Fruit fly (Drosophila melanogaster) whole organism, embryonic: ENCODE measurements around the gene GstZ1.

Experiments
- Atf-2 ChIP-seq: fragments of 200-800 bp; sonication (Bioruptor generic); optimal IDR thresholded peaks from 2 replicates; lab custom pipeline; 2016; ENCODE audit warnings: missing biosample characterization, missing genetic modification characterization
- B-H2 ChIP-seq: fragments of 200-800 bp; sonication (Bioruptor generic); optimal IDR thresholded peaks from 2 replicates; lab custom pipeline; 2018; ENCODE audit warnings: missing biosample characterization, mild to moderate bottlenecking, missing genetic modification characterization
- BEAF-32 ChIP-seq: fragments of 200-800 bp; sonication (Bioruptor generic); optimal IDR thresholded peaks from 3 replicates; lab custom pipeline; 2017; ENCODE audit warnings: missing biosample characterization, missing genetic modification characterization, mild to moderate bottlenecking, moderate library complexity, missing genetic modification reagents
- Blimp-1 ChIP-seq: fragments of 200-800 bp; sonication (Bioruptor generic); optimal IDR thresholded peaks from 3 replicates; lab custom pipeline; 2018; ENCODE audit warnings: missing biosample characterization, missing genetic modification characterization, mild to moderate bottlenecking, moderate library complexity, missing genetic modification reagents
- CG10209 ChIP-seq: fragments of 200-800 bp; sonication (Bioruptor generic); optimal IDR thresholded peaks from 3 replicates; lab custom pipeline; 2017; ENCODE audit warnings: missing biosample characterization, mild to moderate bottlenecking, missing genetic modification characterization, missing genetic modification reagents
- CG10366 ChIP-seq: fragments of 200-800 bp; sonication (Bioruptor generic); IDR thresholded peaks from 2 replicates; pipeline ENCODE4 v1.3.6; 2022; ENCODE audit warnings: missing biosample characterization, missing genetic modification characterization
- CG10431 ChIP-seq: fragments of 200-800 bp; sonication (Bioruptor generic); optimal IDR thresholded peaks from 3 replicates; lab custom pipeline; 2018; ENCODE audit warnings: missing biosample characterization, mild to moderate bottlenecking, missing genetic modification characterization
- CG12299 ChIP-seq: fragments of 200-800 bp; sonication (Bioruptor generic); optimal IDR thresholded peaks from 2 replicates; lab custom pipeline; 2018; ENCODE audit warnings: missing biosample characterization, mild to moderate bottlenecking, missing genetic modification characterization
- CG12769 ChIP-seq: fragments of 200-800 bp; sonication (Bioruptor generic); optimal IDR thresholded peaks from 2 replicates; lab custom pipeline; 2019; ENCODE audit warnings: missing biosample characterization, mild to moderate bottlenecking, missing genetic modification characterization, moderate library complexity
- CG13624 ChIP-seq: fragments of 200-800 bp; sonication (Bioruptor generic); optimal IDR thresholded peaks from 2 replicates; lab custom pipeline; 2016; ENCODE audit warnings: missing biosample characterization, missing genetic modification characterization
- CG16863 ChIP-seq: fragments of 200-800 bp; sonication (Bioruptor generic); optimal IDR thresholded peaks from 3 replicates; lab custom pipeline; 2016; ENCODE audit warnings: missing biosample characterization, missing genetic modification characterization
- CG2129 ChIP-seq: fragments of 200-800 bp; sonication (Bioruptor generic); IDR thresholded peaks from 2 replicates; pipeline ENCODE4 v1.3.6; 2022; ENCODE audit warnings: missing biosample characterization, missing genetic modification characterization; ENCODE audit not compliant: partially characterized antibody
- CG2712 ChIP-seq: fragments of 200-800 bp; optimal IDR thresholded peaks from 3 replicates; lab custom pipeline; 2019; ENCODE audit warnings: missing biosample characterization, mild to moderate bottlenecking, missing genetic modification characterization, moderate library complexity
- CG30020 ChIP-seq: fragments of 200-800 bp; optimal IDR thresholded peaks from 2 replicates; lab custom pipeline; 2019; ENCODE audit warnings: missing biosample characterization, mild to moderate bottlenecking, missing genetic modification characterization, moderate library complexity
- CG4730 ChIP-seq: fragments of 200-800 bp; sonication (Bioruptor generic); IDR thresholded peaks from 2 replicates; pipeline ENCODE4 v1.3.6; 2022; ENCODE audit warnings: missing biosample characterization, missing genetic modification characterization
- CG4820 ChIP-seq: fragments of 200-800 bp; sonication (Bioruptor generic); optimal IDR thresholded peaks from 3 replicates; lab custom pipeline; 2016; ENCODE audit warnings: missing biosample characterization, missing genetic modification characterization
- CG6175 ChIP-seq: fragments of 200-800 bp; sonication (Bioruptor generic); IDR thresholded peaks from 3 replicates; pipeline ENCODE4 v1.3.6; 2022; ENCODE audit warnings: missing biosample characterization, missing genetic modification characterization
- CG6254 ChIP-seq: fragments of 200-800 bp; sonication (Bioruptor generic); optimal IDR thresholded peaks from 3 replicates; lab custom pipeline; 2017; ENCODE audit warnings: mild to moderate bottlenecking, missing biosample characterization, missing genetic modification reagents, missing genetic modification characterization
- CG7839 ChIP-seq: fragments of 200-800 bp; sonication (Bioruptor generic); optimal IDR thresholded peaks from 3 replicates; lab custom pipeline; 2018; ENCODE audit warnings: missing biosample characterization, mild to moderate bottlenecking, missing genetic modification characterization, moderate library complexity
- CG7928 ChIP-seq: fragments of 200-800 bp; sonication (Bioruptor generic); optimal IDR thresholded peaks from 2 replicates; lab custom pipeline; 2017; ENCODE audit warnings: missing biosample characterization, mild to moderate bottlenecking, missing genetic modification characterization
- CG9932 ChIP-seq: fragments of 200-800 bp; sonication (Bioruptor generic); IDR thresholded peaks from 2 replicates; pipeline ENCODE4 v1.3.6; 2022; ENCODE audit warnings: missing biosample characterization, missing genetic modification characterization
- CTCF ChIP-seq: fragments of 200-800 bp; sonication (Bioruptor generic); optimal IDR thresholded peaks from 2 replicates; lab custom pipeline; 2017; ENCODE audit warnings: missing biosample characterization, mild to moderate bottlenecking, missing genetic modification characterization, moderate library complexity
- Dad ChIP-seq: fragments of 200-800 bp; sonication (Bioruptor generic); optimal IDR thresholded peaks from 3 replicates; lab custom pipeline; 2016; ENCODE audit warnings: missing biosample characterization, missing genetic modification characterization
- Dp ChIP-seq: fragments of 200-800 bp; sonication (Bioruptor generic); optimal IDR thresholded peaks from 2 replicates; lab custom pipeline; 2018; ENCODE audit warnings: missing biosample characterization, mild to moderate bottlenecking, missing genetic modification characterization, moderate library complexity
- Dref ChIP-seq: fragments of 200-800 bp; sonication (Bioruptor generic); IDR thresholded peaks from 2 replicates; pipeline ENCODE4 v1.3.6; 2022; ENCODE audit warnings: missing biosample characterization, missing genetic modification characterization
- HHEX ChIP-seq: fragments of 200-800 bp; sonication (Bioruptor generic); optimal IDR thresholded peaks from 3 replicates; lab custom pipeline; 2017; ENCODE audit warnings: missing biosample characterization, mild to moderate bottlenecking, missing genetic modification characterization, missing genetic modification reagents
- Hmr ChIP-seq: fragments of 200-800 bp; sonication (Bioruptor generic); optimal IDR thresholded peaks from 3 replicates; lab custom pipeline; 2017; ENCODE audit warnings: mild to moderate bottlenecking, missing biosample characterization, missing genetic modification reagents, missing genetic modification characterization
- Hr3 ChIP-seq: fragments of 200-800 bp; sonication (Bioruptor generic); optimal IDR thresholded peaks from 3 replicates; lab custom pipeline; 2016; ENCODE audit warnings: missing biosample characterization, missing genetic modification characterization
- NC2α ChIP-seq: fragments of 200-800 bp; sonication (Bioruptor generic); optimal IDR thresholded peaks from 2 replicates; lab custom pipeline; 2016; ENCODE audit warnings: missing biosample characterization, missing genetic modification characterization
- Nf-YA ChIP-seq: fragments of 200-800 bp; sonication (Bioruptor generic); IDR thresholded peaks from 2 replicates; pipeline ENCODE4 v1.3.6; 2022; ENCODE audit warnings: missing biosample characterization, missing genetic modification characterization
- Pdp1 ChIP-seq, 2 experiments: fragments of 200-800 bp; sonication (Bioruptor generic); optimal IDR thresholded peaks; 3 replicates each; lab custom pipeline; 2016; ENCODE audit warnings: missing biosample characterization in 2 of 2, missing genetic modification characterization in 2 of 2, mild to moderate bottlenecking in 1 of 2, moderate library complexity in 1 of 2
- Scr ChIP-seq: fragments of 200-800 bp; sonication (Bioruptor generic); IDR thresholded peaks from 2 replicates; pipeline ENCODE4 v1.3.6; 2022; ENCODE audit warnings: missing biosample characterization, missing genetic modification characterization; ENCODE audit not compliant: partially characterized antibody
- ato ChIP-seq: fragments of 200-800 bp; sonication (Bioruptor generic); IDR thresholded peaks from 2 replicates; pipeline ENCODE4 v1.3.6; 2022; ENCODE audit warnings: missing biosample characterization, missing genetic modification characterization; ENCODE audit not compliant: partially characterized antibody
- dimm ChIP-seq: fragments of 200-800 bp; sonication (Bioruptor generic); IDR thresholded peaks from 2 replicates; pipeline ENCODE4 v1.3.6; 2022; ENCODE audit warnings: missing biosample characterization, missing genetic modification characterization
- gfzf ChIP-seq: fragments of 200-800 bp; sonication (Bioruptor generic); optimal IDR thresholded peaks from 2 replicates; lab custom pipeline; 2016; ENCODE audit warnings: missing biosample characterization, mild to moderate bottlenecking, missing genetic modification characterization, moderate library complexity
- grau ChIP-seq: fragments of 200-800 bp; optimal IDR thresholded peaks from 3 replicates; lab custom pipeline; 2019; ENCODE audit warnings: missing biosample characterization, mild to moderate bottlenecking, missing genetic modification characterization, moderate library complexity
- jumu ChIP-seq: fragments of 200-800 bp; sonication (Bioruptor generic); optimal IDR thresholded peaks from 3 replicates; lab custom pipeline; 2016; ENCODE audit warnings: missing biosample characterization, missing genetic modification characterization
- lilli ChIP-seq: fragments of 200-800 bp; sonication (Bioruptor generic); optimal IDR thresholded peaks from 3 replicates; lab custom pipeline; 2016; ENCODE audit warnings: missing biosample characterization, missing genetic modification characterization
- mam ChIP-seq: fragments of 200-800 bp; sonication (Bioruptor generic); optimal IDR thresholded peaks from 3 replicates; lab custom pipeline; 2016; ENCODE audit warnings: missing biosample characterization, missing genetic modification characterization
- pfk ChIP-seq: fragments of 200-800 bp; sonication (Bioruptor generic); optimal IDR thresholded peaks from 2 replicates; lab custom pipeline; 2018; ENCODE audit warnings: missing biosample characterization, mild to moderate bottlenecking, missing genetic modification characterization, moderate library complexity
- ranshi ChIP-seq: fragments of 200-800 bp; sonication (Bioruptor generic); IDR thresholded peaks from 2 replicates; pipeline ENCODE4 v1.3.6; 2022; ENCODE audit warnings: missing biosample characterization, missing genetic modification characterization
- ro ChIP-seq: fragments of 200-800 bp; sonication (Bioruptor generic); IDR thresholded peaks from 2 replicates; pipeline ENCODE4 v1.3.6; 2022; ENCODE audit warnings: missing biosample characterization, missing genetic modification characterization
- salm ChIP-seq: fragments of 200-800 bp; sonication (Bioruptor generic); optimal IDR thresholded peaks from 2 replicates; lab custom pipeline; 2018; ENCODE audit warnings: missing biosample characterization, mild to moderate bottlenecking, missing genetic modification characterization
- schlank ChIP-seq: fragments of 200-800 bp; sonication (Bioruptor generic); optimal IDR thresholded peaks from 2 replicates; lab custom pipeline; 2018; ENCODE audit warnings: missing biosample characterization, mild to moderate bottlenecking, missing genetic modification characterization
- sens ChIP-seq: fragments of 200-800 bp; sonication (Bioruptor generic); peaks from one replicate; lab custom pipeline; 2016; ENCODE audit warnings: missing biosample characterization, missing genetic modification characterization
- slbo ChIP-seq: fragments of 200-800 bp; sonication (Bioruptor generic); IDR thresholded peaks from 2 replicates; pipeline ENCODE4 v1.3.6; 2022; ENCODE audit warnings: missing biosample characterization, missing genetic modification characterization
- slp2 ChIP-seq: fragments of 200-800 bp; sonication (Bioruptor generic); optimal IDR thresholded peaks from 2 replicates; lab custom pipeline; 2016; ENCODE audit warnings: missing biosample characterization, missing genetic modification characterization
- tna ChIP-seq: fragments of 200-800 bp; sonication (Bioruptor generic); IDR thresholded peaks from 2 replicates; pipeline ENCODE4 v1.3.6; 2022; ENCODE audit warnings: missing biosample characterization, missing genetic modification characterization; ENCODE audit not compliant: partially characterized antibody
- trh ChIP-seq: fragments of 200-800 bp; sonication (Bioruptor generic); optimal IDR thresholded peaks from 2 replicates; lab custom pipeline; 2016; ENCODE audit warnings: missing biosample characterization, missing genetic modification characterization
- vfl ChIP-seq: fragments of 200-800 bp; sonication (Bioruptor generic); optimal IDR thresholded peaks from 2 replicates; lab custom pipeline; 2016; ENCODE audit warnings: missing biosample characterization, missing genetic modification characterization
- vvl ChIP-seq: fragments of 200-800 bp; sonication (Bioruptor generic); IDR thresholded peaks from 2 replicates; pipeline ENCODE4 v1.3.6; 2022; ENCODE audit warnings: missing biosample characterization, missing genetic modification characterization

GstZ1 gene

DNA sequence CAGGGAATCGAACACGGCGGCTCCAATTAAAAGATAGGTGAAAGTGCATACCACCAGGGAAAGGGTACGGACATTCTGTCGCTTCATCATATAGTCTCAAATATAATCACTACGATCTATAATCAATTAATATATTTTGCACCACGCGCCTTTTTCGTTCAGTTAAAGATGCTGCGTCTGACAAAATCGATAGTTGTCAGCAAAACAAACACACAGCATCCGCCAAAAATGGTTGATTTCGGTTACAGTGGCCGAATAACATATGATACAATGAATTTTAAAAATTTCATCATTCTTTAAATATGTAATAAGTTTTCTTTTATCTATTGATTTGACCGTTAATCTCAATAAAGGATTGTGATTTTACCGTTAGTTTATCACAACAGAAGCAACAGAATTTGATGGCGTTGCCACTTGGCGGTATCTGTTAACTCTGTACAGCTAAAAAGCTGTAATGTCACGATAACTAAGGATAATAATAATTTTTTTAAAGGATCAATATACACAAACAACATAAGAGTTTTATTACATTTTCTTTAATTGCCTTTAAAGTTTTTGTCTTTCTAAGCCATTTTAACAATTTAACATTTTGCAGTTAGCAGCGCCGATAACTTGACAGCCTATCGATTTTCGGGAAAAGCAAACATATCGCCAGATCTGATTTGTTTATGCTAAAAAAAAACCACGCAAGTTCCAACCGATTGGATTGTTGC lies 44.3 kb downstream of the GstZ1 start, which contains the start of the genes Task7 and alpha-Man-IIa (continued):
- TF ChIP-seq jumu (GFP tag; lab: Kevin White, UChicago): no peak
- no peak for TF ChIP-seq tna
- peak; percentile 83 for TF ChIP-seq sens (GFP tag; lab: Kevin White, UChicago)
- TF ChIP-seq CTCF (GFP tag; lab: Kevin White, UChicago): no peak
- no peak for TF ChIP-seq Dad (GFP tag; lab: Kevin White, UChicago)
- no peak for TF ChIP-seq CG7928 (GFP tag; lab: Kevin White, UChicago)
- TF ChIP-seq Hr3: no peak
- no peak for TF ChIP-seq Blimp-1
- no peak for TF ChIP-seq CG16863 (GFP tag; lab: Kevin White, UChicago)
- TF ChIP-seq CG12299 (tag; lab: Kevin White, UChicago): no peak
- no peak for TF ChIP-seq CG2712 (tag; lab: Kevin White, UChicago)
- TF ChIP-seq NC2α (GFP tag; lab: Kevin White, UChicago): no peak
- TF ChIP-seq slbo (GFP tag; lab: Robert Waterston, UW): no peak
- no peak for TF ChIP-seq vvl (GFP tag; lab: Robert Waterston, UW)
- TF ChIP-seq slp2 (GFP tag; lab: Kevin White, UChicago): no peak
- no peak for TF ChIP-seq Hmr (GFP tag; lab: Kevin White, UChicago)
- no peak for TF ChIP-seq CG4820
- TF ChIP-seq CG13624 (GFP tag; lab: Kevin White, UChicago): no peak
- TF ChIP-seq Pdp1 (GFP tag; optimal IDR thresholded peaks at IDR 0.05; lab: Kevin White, UChicago): no peak
- no peak for TF ChIP-seq grau
- no peak for TF ChIP-seq gfzf (GFP tag; lab: Kevin White, UChicago)
- peak; percentile 27 for TF ChIP-seq Dp (GFP tag; lab: Kevin White, UChicago)
- TF ChIP-seq CG4730 (GFP tag; lab: Robert Waterston, UW): no peak
- TF ChIP-seq vfl: no peak
- TF ChIP-seq HHEX (GFP tag; lab: Kevin White, UChicago): no peak
- TF ChIP-seq schlank (tag; lab: Kevin White, UChicago): no peak
- TF ChIP-seq dimm (GFP tag; lab: Robert Waterston, UW): no peak
- no peak for TF ChIP-seq mam (GFP tag; lab: Kevin White, UChicago)
- TF ChIP-seq CG6175: no peak
- TF ChIP-seq CG30020 (tag; lab: Kevin White, UChicago): no peak
- TF ChIP-seq CG10366 (GFP tag; lab: Robert Waterston, UW): no peak
- peak; percentile 6 for TF ChIP-seq lilli (GFP tag; lab: Kevin White, UChicago)
- TF ChIP-seq CG9932: no peak
- TF ChIP-seq Dref (GFP tag; lab: Robert Waterston, UW): peak; percentile 66
- no peak for TF ChIP-seq pfk (GFP tag; lab: Kevin White, UChicago)
- no peak for TF ChIP-seq CG12769 (tag; lab: Kevin White, UChicago)
- no peak for TF ChIP-seq CG2129 (GFP tag; lab: Robert Waterston, UW)
- TF ChIP-seq Scr: peak; percentile 55
- no peak for TF ChIP-seq Atf-2 (GFP tag; lab: Kevin White, UChicago)
- no peak for TF ChIP-seq CG10431
- no peak for TF ChIP-seq CG7839
- no peak for TF ChIP-seq ro (GFP tag; lab: Robert Waterston, UW)
- TF ChIP-seq Nf-YA (GFP tag; lab: Robert Waterston, UW): no peak
- peak; percentile 46 for TF ChIP-seq BEAF-32 (GFP tag; lab: Kevin White, UChicago)
- no peak for TF ChIP-seq ranshi (GFP tag; lab: Robert Waterston, UW)
- no peak for TF ChIP-seq B-H2 (GFP tag; lab: Kevin White, UChicago)
- no peak for TF ChIP-seq trh
- no peak for TF ChIP-seq ato (GFP tag; lab: Robert Waterston, UW)
- no peak for TF ChIP-seq CG10209 (GFP tag; lab: Kevin White, UChicago)
- TF ChIP-seq salm: no peak
- no peak for TF ChIP-seq CG6254 (GFP tag; lab: Kevin White, UChicago)
